Worm (Caenorhabditis elegans): Measurements from ENCODE around the gene catp-4.

DNA sequence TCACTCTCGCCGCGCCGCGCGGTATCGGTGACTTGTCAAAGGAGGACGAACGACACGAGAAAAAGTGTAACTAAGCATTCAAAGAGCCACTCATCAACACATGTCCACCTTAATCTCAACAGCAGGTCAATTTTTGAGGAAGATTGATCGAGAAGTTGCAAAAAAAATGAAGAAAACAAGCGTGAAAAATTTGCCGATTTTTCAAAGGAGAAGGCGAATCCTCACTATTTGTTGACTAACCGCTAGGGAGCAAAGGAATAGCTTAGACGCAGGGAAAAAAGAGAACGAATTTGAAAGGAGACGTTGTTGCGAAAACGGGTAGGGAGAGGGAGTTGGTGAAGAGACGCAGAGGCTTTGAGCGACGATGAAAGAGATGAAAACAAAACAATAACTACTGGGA, 51.9 kb downstream of the catp-4 start:
- TF ChIP-seq fkh-10 (GFP tag; optimal IDR thresholded peaks at IDR 0.05) (no peak), ceh-18 (tag; optimal IDR thresholded peaks at IDR 0.05) (peak; percentile 64), nfya-1 (tag; optimal IDR thresholded peaks at IDR 0.05) (peak; percentile 30), tbx-2 (tag; optimal IDR thresholded peaks at IDR 0.05) (peak; percentile 12), pha-4 (tag; optimal IDR thresholded peaks at IDR 0.05) (no peak)

Measured in whole organism, late embryonic.